Worm (Caenorhabditis elegans): ENCODE data around the gene C32A9.1.

- no peak for TF ChIP-seq klf-2 (GFP tag; conservative IDR thresholded peaks at IDR 0.05)
- TF ChIP-seq T22C8.4 (GFP tag; IDR thresholded peaks at IDR 0.05) = no peak
- no peak for TF ChIP-seq flt-1 (GFP tag; IDR thresholded peaks at IDR 0.05)
- no peak for TF ChIP-seq cog-1 (tag; optimal IDR thresholded peaks at IDR 0.05)
- TF ChIP-seq ztf-29 (GFP tag; IDR thresholded peaks at IDR 0.05) = no peak
Measured at ce11 chrX:10228094-10228746, 31.7 kb downstream of the C32A9.1 start, which contains the start of gene C14H10.3.
